Worm (Caenorhabditis elegans) whole organism, L4/young adult: ENCODE measurements around the gene K02E2.6.

Source experiments
- W03F9.2 ChIP-seq: fragments of 150-350 bp; optimal IDR thresholded peaks from 2 replicates; lab custom pipeline; 2014; ENCODE audit warnings: missing biosample characterization, missing genetic modification characterization
- him-1 ChIP-seq: sonication (generic microtip); optimal IDR thresholded peaks from 2 replicates; lab custom pipeline; 2016; ENCODE audit warnings: missing genotype, missing genetic modification reagents, missing genetic modification characterization, missing compliant biosample characterization

DNA sequence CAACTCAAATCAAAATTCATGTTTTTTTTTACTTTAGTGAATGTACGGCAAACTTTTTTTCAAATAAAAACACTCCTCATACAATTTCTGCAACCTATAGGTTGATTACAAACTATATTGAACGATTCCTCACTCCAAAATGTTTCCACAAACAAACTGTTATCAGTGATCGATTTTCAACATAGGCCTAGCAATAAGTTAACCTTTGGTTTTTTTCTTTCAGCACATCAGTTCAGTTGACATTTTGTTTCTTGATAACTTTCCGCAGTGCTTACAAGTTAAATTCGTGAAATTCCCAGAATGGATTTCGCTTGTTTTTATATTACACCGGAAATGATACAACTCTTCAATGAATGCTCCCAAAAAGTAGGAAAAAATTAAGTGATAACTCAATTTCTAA, 7.1 kb downstream of the K02E2.6 start, which contains the start of gene F53H2.1:
- no peak for TF ChIP-seq him-1 (tag; lab: Kevin White, UChicago)
- TF ChIP-seq W03F9.2 (tag; lab: Kevin White, UChicago), result no peak
